Worm (Caenorhabditis elegans): ENCODE data around the gene C56E10.3.

C56E10.3 gene

ce11 chrX:6644971-6645704 lies at the start of gene C56E10.3:
C56E10.3 (plus strand) TSS chrX:6645654.
- TF ChIP-seq nhr-232 (tag; optimal IDR thresholded peaks at IDR 0.05) (no peak), rnt-1 (tag; optimal IDR thresholded peaks at IDR 0.05) (no peak), nhr-11 (tag; optimal IDR thresholded peaks at IDR 0.05) (no peak), ets-4 (tag; optimal IDR thresholded peaks at IDR 0.05) (no peak), mec-3 (tag; optimal IDR thresholded peaks at IDR 0.05; ENCODE audit: borderline replicate concordance) (no peak), ceh-18 (tag; optimal IDR thresholded peaks at IDR 0.05) (no peak)

- no peak for TF ChIP-seq tbx-7 (tag; optimal IDR thresholded peaks at IDR 0.05)
- peak; percentile 47 for TF ChIP-seq unc-55 (GFP tag; optimal IDR thresholded peaks at IDR 0.05)
- TF ChIP-seq pros-1 (tag; optimal IDR thresholded peaks at IDR 0.05): no peak
- TF ChIP-seq nfya-1 (tag; optimal IDR thresholded peaks at IDR 0.05): no peak
- no peak for TF ChIP-seq C08G9.2 (tag; optimal IDR thresholded peaks at IDR 0.05)
- peak; percentile 8 for TF ChIP-seq hlh-8 (tag; optimal IDR thresholded peaks at IDR 0.05)
Measured at ce11 chrX:6597089-6597488, 48.4 kb upstream of the C56E10.3 start, which contains the start of gene ttr-6. ttr-6 (minus strand) TSS chrX:6597121.

ce11 chrX:6598732-6599131 lies 46.7 kb upstream of the C56E10.3 start, which contains the start of gene hic-1:
hic-1 (minus strand) TSS chrX:6598832.
- TF ChIP-seq C08G9.2 (tag; optimal IDR thresholded peaks at IDR 0.05): no peak
- TF ChIP-seq tbx-2 (tag; optimal IDR thresholded peaks at IDR 0.05): no peak
- TF ChIP-seq madf-2 (tag; optimal IDR thresholded peaks at IDR 0.05): no peak
- TF ChIP-seq elt-4 (tag; optimal IDR thresholded peaks at IDR 0.05): no peak
- no peak for TF ChIP-seq lin-11 (tag; optimal IDR thresholded peaks at IDR 0.05)
- TF ChIP-seq ttx-3 (tag; optimal IDR thresholded peaks at IDR 0.05): no peak
- no peak for TF ChIP-seq hlh-6 (tag; optimal IDR thresholded peaks at IDR 0.05)
- TF ChIP-seq unc-86 (tag; optimal IDR thresholded peaks at IDR 0.05): no peak
- TF ChIP-seq syd-9 (tag; optimal IDR thresholded peaks at IDR 0.05): no peak
- no peak for TF ChIP-seq nfya-1 (tag; optimal IDR thresholded peaks at IDR 0.05)
- no peak for TF ChIP-seq K09A11.1 (tag; optimal IDR thresholded peaks at IDR 0.05; ENCODE audit: insufficient read depth)
- TF ChIP-seq pha-4 (tag; optimal IDR thresholded peaks at IDR 0.05): no peak
- no peak for TF ChIP-seq pqm-1 (tag; optimal IDR thresholded peaks at IDR 0.05)
- TF ChIP-seq dmd-4 (tag; optimal IDR thresholded peaks at IDR 0.05; ENCODE audit: borderline replicate concordance): no peak
- no peak for TF ChIP-seq ahr-1 (tag; optimal IDR thresholded peaks at IDR 0.05)
- TF ChIP-seq ztf-16 (tag; optimal IDR thresholded peaks at IDR 0.05): no peak

ce11 chrX:6601967-6602366 lies 43.5 kb upstream of the C56E10.3 start:
- no peak for TF ChIP-seq syd-9 (tag; optimal IDR thresholded peaks at IDR 0.05)
- TF ChIP-seq ref-2 (tag; optimal IDR thresholded peaks at IDR 0.05): no peak
- no peak for TF ChIP-seq pat-9 (tag; optimal IDR thresholded peaks at IDR 0.05)
- no peak for TF ChIP-seq mec-3 (tag; optimal IDR thresholded peaks at IDR 0.05; ENCODE audit: borderline replicate concordance)
- no peak for TF ChIP-seq ceh-31 (tag; optimal IDR thresholded peaks at IDR 0.05)
- no peak for TF ChIP-seq hlh-15 (tag; optimal IDR thresholded peaks at IDR 0.05)
- no peak for TF ChIP-seq dve-1 (tag; optimal IDR thresholded peaks at IDR 0.05)
- no peak for TF ChIP-seq T23F11.4 (GFP tag; optimal IDR thresholded peaks at IDR 0.05)

- TF ChIP-seq sox-4 (tag; optimal IDR thresholded peaks at IDR 0.05) (no peak), fax-1 (tag; optimal IDR thresholded peaks at IDR 0.05) (no peak), ceh-31 (tag; optimal IDR thresholded peaks at IDR 0.05) (no peak), ama-1 (optimal IDR thresholded peaks at IDR 0.05) (no peak), C08G9.2 (tag; optimal IDR thresholded peaks at IDR 0.05) (no peak), tbx-7 (tag; optimal IDR thresholded peaks at IDR 0.05) (no peak), ref-2 (tag; optimal IDR thresholded peaks at IDR 0.05) (no peak), ceh-9 (tag; optimal IDR thresholded peaks at IDR 0.05) (no peak), fkh-6 (tag; optimal IDR thresholded peaks at IDR 0.05) (no peak), unc-86 (tag; optimal IDR thresholded peaks at IDR 0.05) (no peak), dve-1 (tag; optimal IDR thresholded peaks at IDR 0.05) (no peak), ceh-22 (tag; optimal IDR thresholded peaks at IDR 0.05) (no peak), ceh-6 (GFP tag; optimal IDR thresholded peaks at IDR 0.05) (no peak), ets-4 (tag; optimal IDR thresholded peaks at IDR 0.05) (no peak), ceh-18 (tag; optimal IDR thresholded peaks at IDR 0.05) (no peak), hlh-13 (GFP tag; optimal IDR thresholded peaks at IDR 0.05) (no peak), pax-1 (tag; optimal IDR thresholded peaks at IDR 0.05) (no peak), ceh-30 (tag; optimal IDR thresholded peaks at IDR 0.05) (no peak), ceh-48 (tag; optimal IDR thresholded peaks at IDR 0.05) (no peak), ztf-16 (tag; optimal IDR thresholded peaks at IDR 0.05) (no peak)
Measured at ce11 chrX:6603098-6603497, 42.4 kb upstream of the C56E10.3 start, which contains the start of gene F23G4.1. F23G4.1 (minus strand) TSS chrX:6603198.

Measured in whole organism, late embryonic.